Worm (Caenorhabditis elegans) whole organism, L1 larva: Measurements from ENCODE around the gene elo-8.

Experiments used
- F16B12.6 ChIP-seq: fragments of 150-350 bp; optimal IDR thresholded peaks from 2 replicates; lab custom pipeline; 2014; ENCODE audit warnings: missing biosample characterization, missing genetic modification characterization
- aly-2 ChIP-seq: fragments of 150-350 bp; optimal IDR thresholded peaks from 2 replicates; lab custom pipeline; 2014; ENCODE audit warnings: missing biosample characterization, missing genetic modification characterization
- ceh-82 ChIP-seq, 3 experiments: fragments of 150-350 bp in 1 of 3; sonication (generic microtip) in 2 of 3; optimal IDR thresholded peaks; 2 replicates each; lab custom pipeline; 2014 to 2017; ENCODE audit warnings: missing biosample characterization in 3 of 3, missing genetic modification characterization in 3 of 3
- dpl-1 ChIP-seq, 3 experiments: fragments of 150-350 bp in 2 of 3; sonication (generic microtip) in 1 of 3; optimal IDR thresholded peaks; 2 replicates each; lab custom pipeline; 2014 to 2017; ENCODE audit warnings: missing biosample characterization in 3 of 3, missing genetic modification characterization in 3 of 3, missing genetic modification reagents in 3 of 3
- efl-3 ChIP-seq: fragments of 200-800 bp; sonication (Bioruptor generic); optimal IDR thresholded peaks from 2 replicates; lab custom pipeline; 2018; ENCODE audit warnings: mild to moderate bottlenecking, missing genetic modification characterization, missing compliant biosample characterization
- egl-13 ChIP-seq: sonication (generic microtip); optimal IDR thresholded peaks from 2 replicates; lab custom pipeline; 2016; ENCODE audit warnings: missing genotype, missing genetic modification reagents, missing genetic modification characterization, missing compliant biosample characterization
- elt-3 ChIP-seq, 6 experiments: fragments of 150-350 bp in 1 of 6; sonication (generic microtip); optimal IDR thresholded peaks; 2 replicates each; lab custom pipeline; 2017 to 2018; ENCODE audit warnings: missing biosample characterization in 6 of 6, missing genetic modification characterization in 6 of 6, inconsistent platforms in 1 of 6
- fos-1 ChIP-seq: fragments of 150-350 bp; optimal IDR thresholded peaks from 2 replicates; lab custom pipeline; 2014; ENCODE audit warnings: missing biosample characterization, missing genetic modification characterization
- lin-15B ChIP-seq: fragments of 150-350 bp; sonication (generic microtip); optimal IDR thresholded peaks from 3 replicates; lab custom pipeline; 2014; ENCODE audit warnings: missing biosample characterization, missing genetic modification characterization
- nhr-11 ChIP-seq: fragments of 150-350 bp; optimal IDR thresholded peaks from 2 replicates; lab custom pipeline; 2014; ENCODE audit warnings: missing biosample characterization, missing genetic modification characterization
- snpc-4 ChIP-seq: fragments of 150-350 bp; optimal IDR thresholded peaks from 2 replicates; lab custom pipeline; 2014; ENCODE audit warnings: missing biosample characterization, missing genetic modification characterization
- unc-130 ChIP-seq: fragments of 150-350 bp; optimal IDR thresholded peaks from 2 replicates; lab custom pipeline; 2017; ENCODE audit warnings: missing biosample characterization, missing genetic modification characterization, inconsistent platforms
- unc-62 ChIP-seq: fragments of 150-350 bp; optimal IDR thresholded peaks from 2 replicates; lab custom pipeline; 2014; ENCODE audit warnings: missing biosample characterization, missing genetic modification reagents, missing genetic modification characterization
- zag-1 ChIP-seq: fragments of 150-350 bp; optimal IDR thresholded peaks from 2 replicates; lab custom pipeline; 2014; ENCODE audit warnings: missing biosample characterization, missing genetic modification characterization

DNA sequence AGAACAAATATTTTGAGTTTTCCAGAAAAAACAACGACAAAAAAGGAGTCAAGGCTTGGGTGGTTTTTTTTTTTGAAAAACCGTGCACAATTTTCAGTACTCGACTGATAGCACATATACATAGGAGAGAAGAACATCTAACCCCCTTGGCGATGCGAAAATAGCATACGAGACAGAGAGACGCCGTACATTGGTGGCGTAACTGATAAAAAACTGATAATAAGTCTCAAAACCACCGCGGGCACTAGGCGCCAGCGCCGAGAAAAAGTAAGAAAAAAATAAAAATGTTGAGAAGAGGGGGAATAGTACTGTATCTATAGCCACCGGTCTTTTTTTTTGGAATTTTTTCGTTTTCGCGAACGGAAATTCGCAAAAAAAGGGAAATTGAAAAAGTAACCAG is 36.3 kb downstream of the elo-8 start:
- TF ChIP-seq unc-130 (tag; lab: Kevin White, UChicago) (no peak), F16B12.6 (tag; lab: Kevin White, UChicago) (no peak), unc-62 (no peak), zag-1 (tag; lab: Kevin White, UChicago) (no peak), efl-3 (GFP tag; lab: Kevin White, UChicago) (no peak), elt-3 (tag; optimal IDR thresholded peaks at IDR 0.05; lab: Kevin White, UChicago) (no peak), ceh-82 (tag; optimal IDR thresholded peaks at IDR 0.05; lab: Kevin White, UChicago) (no peak), fos-1 (tag; lab: Kevin White, UChicago) (no peak), dpl-1 (GFP tag; optimal IDR thresholded peaks at IDR 0.05; lab: Kevin White, UChicago) (no peak), aly-2 (tag; lab: Kevin White, UChicago) (no peak), snpc-4 (tag; lab: Kevin White, UChicago) (no peak), egl-13 (tag; lab: Kevin White, UChicago) (no peak), nhr-11 (tag; lab: Kevin White, UChicago) (no peak), lin-15B (no peak)
